Fruit fly (Drosophila melanogaster) whole organism, embryonic: ENCODE measurements around the gene dib.

Source experiments
- Antp ChIP-seq: fragments of 200-800 bp; sonication (Bioruptor generic); optimal IDR thresholded peaks from 3 replicates; lab custom pipeline; 2016; ENCODE audit warnings: missing biosample characterization, missing genetic modification characterization
- Atf-2 ChIP-seq: fragments of 200-800 bp; sonication (Bioruptor generic); optimal IDR thresholded peaks from 2 replicates; lab custom pipeline; 2016; ENCODE audit warnings: missing biosample characterization, missing genetic modification characterization
- B-H2 ChIP-seq: fragments of 200-800 bp; sonication (Bioruptor generic); optimal IDR thresholded peaks from 2 replicates; lab custom pipeline; 2018; ENCODE audit warnings: missing biosample characterization, mild to moderate bottlenecking, missing genetic modification characterization
- CG10431 ChIP-seq: fragments of 200-800 bp; sonication (Bioruptor generic); optimal IDR thresholded peaks from 3 replicates; lab custom pipeline; 2018; ENCODE audit warnings: missing biosample characterization, mild to moderate bottlenecking, missing genetic modification characterization
- CG10565 ChIP-seq: fragments of 200-800 bp; sonication (Bioruptor generic); optimal IDR thresholded peaks from 3 replicates; lab custom pipeline; 2016; ENCODE audit warnings: missing biosample characterization, mild to moderate bottlenecking, missing genetic modification characterization
- CG10979 ChIP-seq: fragments of 200-800 bp; sonication (Bioruptor generic); optimal IDR thresholded peaks from 2 replicates; lab custom pipeline; 2018; ENCODE audit warnings: missing biosample characterization, mild to moderate bottlenecking, missing genetic modification characterization, moderate library complexity
- CG13894 ChIP-seq: fragments of 200-800 bp; sonication (Bioruptor generic); optimal IDR thresholded peaks from 3 replicates; lab custom pipeline; 2018; ENCODE audit warnings: missing biosample characterization, mild to moderate bottlenecking, missing genetic modification characterization, moderate library complexity
- CG14860 ChIP-seq: fragments of 200-800 bp; sonication (Bioruptor generic); IDR thresholded peaks from 3 replicates; pipeline ENCODE4 v1.3.6; 2022; ENCODE audit warnings: missing biosample characterization, missing genetic modification characterization; ENCODE audit not compliant: partially characterized antibody
- CG1529 ChIP-seq: fragments of 200-800 bp; sonication (Bioruptor generic); optimal IDR thresholded peaks from 3 replicates; lab custom pipeline; 2018; ENCODE audit warnings: missing biosample characterization, missing genetic modification characterization
- CG1603 ChIP-seq: fragments of 200-800 bp; sonication (Bioruptor generic); optimal IDR thresholded peaks from 2 replicates; lab custom pipeline; 2019; ENCODE audit warnings: missing biosample characterization, mild to moderate bottlenecking, missing genetic modification characterization, moderate library complexity
- CG17802 ChIP-seq: fragments of 200-800 bp; sonication (Bioruptor generic); optimal IDR thresholded peaks from 2 replicates; lab custom pipeline; 2018; ENCODE audit warnings: missing biosample characterization, mild to moderate bottlenecking, missing genetic modification characterization, moderate library complexity
- CG18476 ChIP-seq: fragments of 200-800 bp; sonication (Bioruptor generic); optimal IDR thresholded peaks from 2 replicates; lab custom pipeline; 2016; ENCODE audit warnings: missing biosample characterization, mild to moderate bottlenecking, missing genetic modification characterization
- CG18619 ChIP-seq: fragments of 200-800 bp; sonication (Bioruptor generic); optimal IDR thresholded peaks from 3 replicates; lab custom pipeline; 2017; ENCODE audit warnings: missing biosample characterization, mild to moderate bottlenecking, missing genetic modification characterization
- CG2129 ChIP-seq: fragments of 200-800 bp; sonication (Bioruptor generic); IDR thresholded peaks from 2 replicates; pipeline ENCODE4 v1.3.6; 2022; ENCODE audit warnings: missing biosample characterization, missing genetic modification characterization; ENCODE audit not compliant: partially characterized antibody
- CG4328 ChIP-seq: fragments of 200-800 bp; sonication (Bioruptor generic); optimal IDR thresholded peaks from 3 replicates; lab custom pipeline; 2017; ENCODE audit warnings: missing biosample characterization, missing genetic modification reagents, missing genetic modification characterization
- CG7963 ChIP-seq: fragments of 200-800 bp; sonication (Bioruptor generic); IDR thresholded peaks from 3 replicates; pipeline ENCODE4 v1.3.6; 2022; ENCODE audit warnings: missing biosample characterization, missing genetic modification characterization; ENCODE audit not compliant: partially characterized antibody
- CG8290 ChIP-seq, 3 experiments: fragments of 200-800 bp; sonication (Bioruptor generic); optimal IDR thresholded peaks; 2 replicates each; lab custom pipeline; 2016 to 2019; ENCODE audit warnings: missing biosample characterization in 3 of 3, missing genetic modification characterization in 3 of 3, mild to moderate bottlenecking in 2 of 3, moderate library complexity in 1 of 3
- CTCF ChIP-seq: fragments of 200-800 bp; sonication (Bioruptor generic); optimal IDR thresholded peaks from 2 replicates; lab custom pipeline; 2017; ENCODE audit warnings: missing biosample characterization, mild to moderate bottlenecking, missing genetic modification characterization, moderate library complexity
- Doc3 ChIP-seq: fragments of 200-800 bp; sonication (Bioruptor generic); IDR thresholded peaks from 3 replicates; pipeline ENCODE4 v1.3.6; 2022; ENCODE audit warnings: missing biosample characterization, missing genetic modification characterization; ENCODE audit not compliant: partially characterized antibody
- Dref ChIP-seq: fragments of 200-800 bp; sonication (Bioruptor generic); IDR thresholded peaks from 2 replicates; pipeline ENCODE4 v1.3.6; 2022; ENCODE audit warnings: missing biosample characterization, missing genetic modification characterization
- ERR ChIP-seq: fragments of 200-800 bp; sonication (Bioruptor generic); optimal IDR thresholded peaks from 2 replicates; lab custom pipeline; 2016; ENCODE audit warnings: missing biosample characterization, missing genetic modification characterization
- H2.0 ChIP-seq: fragments of 200-800 bp; sonication (Bioruptor generic); IDR thresholded peaks from 2 replicates; pipeline ENCODE4 v1.3.6; 2022; ENCODE audit warnings: missing biosample characterization, missing genetic modification characterization
- Neu2 ChIP-seq: fragments of 200-800 bp; sonication (Bioruptor generic); optimal IDR thresholded peaks from 3 replicates; lab custom pipeline; 2016; ENCODE audit warnings: missing biosample characterization, missing genetic modification characterization, borderline replicate concordance
- PHDP ChIP-seq: fragments of 200-800 bp; sonication (Bioruptor generic); optimal IDR thresholded peaks from 3 replicates; lab custom pipeline; 2018; ENCODE audit warnings: missing biosample characterization, mild to moderate bottlenecking, missing genetic modification characterization, moderate library complexity
- Stat92E ChIP-seq, 3 experiments: fragments of >200 bp in 2 of 3; fragments of 200-800 bp in 1 of 3; sonication (Bioruptor generic) in 1 of 3; optimal IDR thresholded peaks; 2 replicates each; lab custom pipeline; 2017 to 2019; ENCODE audit warnings: missing biosample characterization in 3 of 3, missing genetic modification characterization in 3 of 3, mild to moderate bottlenecking in 1 of 3, moderate library complexity in 1 of 3
- aop ChIP-seq: fragments of 200-800 bp; sonication (Bioruptor generic); IDR thresholded peaks from 2 replicates; pipeline ENCODE4 v1.3.6; 2022; ENCODE audit warnings: missing biosample characterization, missing genetic modification characterization
- bab2 ChIP-seq: fragments of 200-800 bp; sonication (Bioruptor generic); optimal IDR thresholded peaks from 2 replicates; lab custom pipeline; 2016; ENCODE audit warnings: missing biosample characterization, missing genetic modification characterization
- bsh ChIP-seq, 2 experiments: fragments of 200-800 bp; sonication (Bioruptor generic); optimal IDR thresholded peaks; 2 replicates each; lab custom pipeline; 2017 to 2018; ENCODE audit warnings: mild to moderate bottlenecking in 2 of 2, missing biosample characterization in 2 of 2, missing genetic modification characterization in 2 of 2, moderate library complexity in 1 of 2
- cad ChIP-seq: fragments of >200 bp; optimal IDR thresholded peaks from 2 replicates; lab custom pipeline; 2017; ENCODE audit warnings: missing biosample characterization, missing genetic modification characterization
- cato ChIP-seq: fragments of 200-800 bp; sonication (Bioruptor generic); optimal IDR thresholded peaks from 2 replicates; lab custom pipeline; 2016; ENCODE audit warnings: missing biosample characterization, missing genetic modification characterization, borderline replicate concordance
- crp ChIP-seq, 2 experiments: fragments of 200-800 bp; sonication (Bioruptor generic); optimal IDR thresholded peaks; 2 replicates in 1 of 2; 3 replicates in 1 of 2; lab custom pipeline; 2017; ENCODE audit warnings: missing biosample characterization in 2 of 2, missing genetic modification characterization in 2 of 2, mild to moderate bottlenecking in 1 of 2, moderate library complexity in 1 of 2
- fd102C ChIP-seq: fragments of 200-800 bp; sonication (Bioruptor generic); optimal IDR thresholded peaks from 2 replicates; lab custom pipeline; 2018; ENCODE audit warnings: missing biosample characterization, mild to moderate bottlenecking, missing genetic modification characterization, moderate library complexity
- gce ChIP-seq: fragments of 200-800 bp; sonication (Bioruptor generic); IDR thresholded peaks from 3 replicates; pipeline ENCODE4 v1.3.6; 2022; ENCODE audit warnings: missing biosample characterization, missing genetic modification characterization
- gsb-n ChIP-seq: fragments of 200-800 bp; sonication (Bioruptor generic); optimal IDR thresholded peaks from 3 replicates; lab custom pipeline; 2018; ENCODE audit warnings: missing biosample characterization, mild to moderate bottlenecking, missing genetic modification characterization
- gt ChIP-seq: fragments of 200-800 bp; sonication (Bioruptor generic); IDR thresholded peaks from 2 replicates; pipeline ENCODE4 v1.3.6; 2022; ENCODE audit warnings: missing biosample characterization, missing genetic modification characterization
- mld ChIP-seq: fragments of 200-800 bp; sonication (Bioruptor generic); IDR thresholded peaks from 3 replicates; pipeline ENCODE4 v1.3.6; 2022; ENCODE audit warnings: missing biosample characterization, missing genetic modification characterization; ENCODE audit not compliant: partially characterized antibody
- oc ChIP-seq: fragments of 200-800 bp; sonication (Bioruptor generic); optimal IDR thresholded peaks from 2 replicates; lab custom pipeline; 2018; ENCODE audit warnings: missing biosample characterization, mild to moderate bottlenecking, missing genetic modification characterization, moderate library complexity
- odd ChIP-seq: fragments of 200-800 bp; sonication (Bioruptor generic); optimal IDR thresholded peaks from 2 replicates; lab custom pipeline; 2017; ENCODE audit warnings: missing biosample characterization, mild to moderate bottlenecking, missing genetic modification characterization
- psq ChIP-seq: fragments of 200-800 bp; sonication (Bioruptor generic); optimal IDR thresholded peaks from 2 replicates; lab custom pipeline; 2017; ENCODE audit warnings: missing biosample characterization, missing genetic modification characterization
- ro ChIP-seq: fragments of 200-800 bp; sonication (Bioruptor generic); IDR thresholded peaks from 2 replicates; pipeline ENCODE4 v1.3.6; 2022; ENCODE audit warnings: missing biosample characterization, missing genetic modification characterization
- sd ChIP-seq: fragments of 200-800 bp; sonication (Bioruptor generic); optimal IDR thresholded peaks from 3 replicates; lab custom pipeline; 2018; ENCODE audit warnings: missing biosample characterization, mild to moderate bottlenecking, missing genetic modification characterization, moderate library complexity
- so ChIP-seq: fragments of 200-800 bp; sonication (Bioruptor generic); IDR thresholded peaks from 3 replicates; pipeline ENCODE4 v1.3.6; 2022; ENCODE audit warnings: missing biosample characterization, missing genetic modification characterization
- sqz ChIP-seq: fragments of 200-800 bp; sonication (Bioruptor generic); optimal IDR thresholded peaks from 3 replicates; lab custom pipeline; 2018; ENCODE audit warnings: missing biosample characterization, mild to moderate bottlenecking, missing genetic modification characterization
- ssp ChIP-seq: fragments of 200-800 bp; sonication (Bioruptor generic); IDR thresholded peaks from 2 replicates; pipeline ENCODE4 v1.3.6; 2022; ENCODE audit warnings: missing biosample characterization, missing genetic modification characterization
- tio ChIP-seq: fragments of 200-800 bp; sonication (Bioruptor generic); optimal IDR thresholded peaks from 2 replicates; lab custom pipeline; 2017; ENCODE audit warnings: missing biosample characterization, missing genetic modification characterization, inconsistent platforms
- usp ChIP-seq: fragments of >200 bp; optimal IDR thresholded peaks from 2 replicates; lab custom pipeline; 2017; ENCODE audit warnings: missing biosample characterization, missing genetic modification characterization
- zen ChIP-seq: fragments of 200-800 bp; sonication (Bioruptor generic); optimal IDR thresholded peaks from 3 replicates; lab custom pipeline; 2018; ENCODE audit warnings: missing biosample characterization, mild to moderate bottlenecking, missing genetic modification characterization, moderate library complexity
- zfh1 ChIP-seq: fragments of 200-800 bp; sonication (Bioruptor generic); IDR thresholded peaks from 3 replicates; pipeline ENCODE4 v1.3.6; 2022; ENCODE audit warnings: missing biosample characterization, missing genetic modification characterization

Gene dib

dm6 chr3L:4070221-4070995, 8.3 kb downstream of the dib start (continued):
- TF ChIP-seq bsh (GFP tag; optimal IDR thresholded peaks at IDR 0.05; lab: Kevin White, UChicago): peak; percentile 88 to 91
- peak; percentile 89 for TF ChIP-seq zfh1 (GFP tag; lab: Robert Waterston, UW)
- TF ChIP-seq fd102C (GFP tag; lab: Kevin White, UChicago): peak; percentile 9
- peak; percentile 33 for TF ChIP-seq bab2
- TF ChIP-seq Atf-2 (GFP tag; lab: Kevin White, UChicago): peak; percentile 86
- TF ChIP-seq CG17802: peak; percentile 70
- TF ChIP-seq CG18619 (GFP tag; lab: Kevin White, UChicago): peak; percentile 80
- TF ChIP-seq B-H2 (GFP tag; lab: Kevin White, UChicago): peak; percentile 26
- TF ChIP-seq psq (GFP tag; lab: Kevin White, UChicago): peak; percentile 41
- no peak for TF ChIP-seq Stat92E (GFP tag; optimal IDR thresholded peaks at IDR 0.05; lab: Kevin White, UChicago)
- no peak for TF ChIP-seq CG14860
- peak; percentile 93 for TF ChIP-seq so (GFP tag; lab: Robert Waterston, UW)
- TF ChIP-seq CG13894 (tag; lab: Kevin White, UChicago): no peak
- TF ChIP-seq CG1603 (tag; lab: Kevin White, UChicago): peak; percentile 93
- peak; percentile 45 for TF ChIP-seq zen (tag; lab: Kevin White, UChicago)
- TF ChIP-seq Doc3 (GFP tag; lab: Robert Waterston, UW): no peak
- TF ChIP-seq ssp (GFP tag; lab: Robert Waterston, UW): peak; percentile 81
- TF ChIP-seq CG7963: no peak
- TF ChIP-seq mld (GFP tag; lab: Robert Waterston, UW): no peak
- peak; percentile 36 for TF ChIP-seq Neu2 (GFP tag; lab: Kevin White, UChicago)
- TF ChIP-seq aop (GFP tag; lab: Robert Waterston, UW): peak; percentile 70; the same call in 1 of the 2 replicates
- peak; percentile 88 for TF ChIP-seq Antp (GFP tag; lab: Kevin White, UChicago)
- peak; percentile 73 for TF ChIP-seq tio (GFP tag; lab: Kevin White, UChicago)
- TF ChIP-seq CG1529 (GFP tag; lab: Kevin White, UChicago): peak; percentile 68
- TF ChIP-seq CTCF (GFP tag; lab: Kevin White, UChicago): no peak
- no peak for TF ChIP-seq usp (GFP tag; lab: Kevin White, UChicago)
- peak; percentile 94 for TF ChIP-seq H2.0 (GFP tag; lab: Robert Waterston, UW)
- TF ChIP-seq ERR (GFP tag; lab: Kevin White, UChicago): peak; percentile 88
- TF ChIP-seq CG18476: peak; percentile 62
- TF ChIP-seq crp (GFP tag; optimal IDR thresholded peaks at IDR 0.05; lab: Kevin White, UChicago): peak in 1 of 2 experiments; percentile 24
- TF ChIP-seq CG10431: peak; percentile 22
- no peak for TF ChIP-seq CG2129 (GFP tag; lab: Robert Waterston, UW)
- TF ChIP-seq CG10979 (tag; lab: Kevin White, UChicago): peak; percentile 70
- peak; percentile 46 for TF ChIP-seq CG10565 (GFP tag; lab: Kevin White, UChicago)
- peak; percentile 65 for TF ChIP-seq sd (tag; lab: Kevin White, UChicago)
- TF ChIP-seq sqz (GFP tag; lab: Kevin White, UChicago): peak; percentile 9
- TF ChIP-seq gsb-n: peak; percentile 71
- peak; percentile 20; the same call in 1 of the 2 replicates for TF ChIP-seq Dref (GFP tag; lab: Robert Waterston, UW)
- peak; percentile 71 for TF ChIP-seq cato
- no peak for TF ChIP-seq cad
- TF ChIP-seq CG4328 (GFP tag; lab: Kevin White, UChicago): no peak
- peak; percentile 69 for TF ChIP-seq ro (GFP tag; lab: Robert Waterston, UW)
- TF ChIP-seq PHDP (tag; lab: Kevin White, UChicago): peak; percentile 88
- TF ChIP-seq gt (GFP tag; lab: Robert Waterston, UW): peak; percentile 70
- TF ChIP-seq odd (GFP tag; lab: Kevin White, UChicago): peak; percentile 59
- TF ChIP-seq CG8290 (GFP tag; optimal IDR thresholded peaks at IDR 0.05; lab: Kevin White, UChicago): no peak
- peak in 1 of 2 experiments; percentile 96 for TF ChIP-seq CG8290 (tag; optimal IDR thresholded peaks at IDR 0.05; lab: Kevin White, UChicago)
- TF ChIP-seq oc (tag; lab: Kevin White, UChicago): peak; percentile 90
- peak; percentile 90 for TF ChIP-seq gce
